Worm (Caenorhabditis elegans): Measurements from ENCODE around the gene lgc-58.

DNA sequence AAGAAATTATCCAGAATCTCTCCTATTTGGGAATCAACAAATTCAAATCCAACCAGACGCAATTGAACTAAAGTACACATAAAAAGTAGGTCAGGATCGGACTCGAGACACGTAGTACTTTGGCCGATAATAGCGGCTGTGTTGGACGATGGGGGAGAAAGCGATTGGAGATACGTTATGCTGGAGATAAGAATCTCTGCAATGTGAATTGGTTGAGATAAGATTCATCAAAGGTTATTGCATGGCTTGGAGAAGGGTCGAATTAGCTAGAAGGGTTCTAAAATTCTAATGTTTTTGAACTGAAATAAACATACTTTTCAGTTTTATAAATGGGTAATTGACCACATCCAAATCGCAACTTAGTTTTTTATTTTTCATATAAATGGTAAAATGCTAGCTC lies 17.2 kb downstream of the lgc-58 start:
- TF ChIP-seq ceh-82 (tag; optimal IDR thresholded peaks at IDR 0.05) (no peak), lin-39 (tag; optimal IDR thresholded peaks at IDR 0.05) (no peak), lsy-2 (tag; optimal IDR thresholded peaks at IDR 0.05) (no peak), peb-1 (tag; optimal IDR thresholded peaks at IDR 0.05) (no peak), nhr-129 (tag; optimal IDR thresholded peaks at IDR 0.05) (no peak), nhr-25 (tag; optimal IDR thresholded peaks at IDR 0.05) (no peak), fos-1 (tag; optimal IDR thresholded peaks at IDR 0.05) (no peak), unc-55 (GFP tag; optimal IDR thresholded peaks at IDR 0.05) (no peak), snpc-4 (tag; optimal IDR thresholded peaks at IDR 0.05) (no peak), ztf-11 (tag; optimal IDR thresholded peaks at IDR 0.05) (no peak), mdl-1 (tag; optimal IDR thresholded peaks at IDR 0.05) (no peak), elt-3 (tag; optimal IDR thresholded peaks at IDR 0.05) (no peak)
